Worm (Caenorhabditis elegans): ENCODE measurements around the gene C04A2.15.

The C04A2.15 gene

ce11 chrII:6823912-6824311 is 28.1 kb upstream of the C04A2.15 start:
- TF ChIP-seq elt-3 (tag; optimal IDR thresholded peaks at IDR 0.05) (no peak), elt-1 (tag; optimal IDR thresholded peaks at IDR 0.05) (peak; percentile 52), nhr-28 (tag; optimal IDR thresholded peaks at IDR 0.05) (no peak), hmg-11 (tag; optimal IDR thresholded peaks at IDR 0.05) (no peak), zag-1 (tag; optimal IDR thresholded peaks at IDR 0.05) (no peak), mdl-1 (tag; optimal IDR thresholded peaks at IDR 0.05) (peak; percentile 20), egl-27 (tag; optimal IDR thresholded peaks at IDR 0.05) (no peak), nhr-12 (tag; optimal IDR thresholded peaks at IDR 0.05) (no peak), pha-4 (tag; optimal IDR thresholded peaks at IDR 0.05) (no peak), nhr-11 (tag; optimal IDR thresholded peaks at IDR 0.05) (no peak), mml-1 (tag; optimal IDR thresholded peaks at IDR 0.05) (no peak), unc-62 (GFP tag; optimal IDR thresholded peaks at IDR 0.05) (peak; percentile 51), daf-12 (tag; optimal IDR thresholded peaks at IDR 0.05) (no peak), sea-2 (GFP tag; optimal IDR thresholded peaks at IDR 0.05) (no peak), ama-1 (optimal IDR thresholded peaks at IDR 0.05) (no peak), lin-15B (tag; optimal IDR thresholded peaks at IDR 0.05) (no peak), ceh-28 (tag; optimal IDR thresholded peaks at IDR 0.05) (no peak), nfya-1 (tag; optimal IDR thresholded peaks at IDR 0.05; ENCODE audit: insufficient read depth) (peak; percentile 48), snpc-4 (tag; optimal IDR thresholded peaks at IDR 0.05) (peak; percentile 33), nhr-23 (tag; optimal IDR thresholded peaks at IDR 0.05) (peak; percentile 40), lin-39 (tag; optimal IDR thresholded peaks at IDR 0.05) (peak; percentile 36), aly-2 (tag; optimal IDR thresholded peaks at IDR 0.05) (no peak), fos-1 (tag; optimal IDR thresholded peaks at IDR 0.05) (no peak), nhr-77 (tag; optimal IDR thresholded peaks at IDR 0.05) (no peak), nhr-237 (tag; optimal IDR thresholded peaks at IDR 0.05) (no peak), skn-1 (tag; optimal IDR thresholded peaks at IDR 0.05) (no peak), nhr-43 (tag; optimal IDR thresholded peaks at IDR 0.05; ENCODE audit: poor library complexity, severe bottlenecking) (no peak), eor-1 (tag; optimal IDR thresholded peaks at IDR 0.05) (no peak), lsy-12 (tag; optimal IDR thresholded peaks at IDR 0.05) (no peak), fkh-2 (tag; optimal IDR thresholded peaks at IDR 0.05) (no peak), ZK546.5 (tag; optimal IDR thresholded peaks at IDR 0.05) (no peak), ceh-16 (tag; optimal IDR thresholded peaks at IDR 0.05) (no peak), nhr-25 (tag; optimal IDR thresholded peaks at IDR 0.05) (peak; percentile 20), ceh-9 (tag; optimal IDR thresholded peaks at IDR 0.05) (no peak), pqm-1 (tag; optimal IDR thresholded peaks at IDR 0.05) (no peak)

- no peak for TF ChIP-seq skn-1 (tag; optimal IDR thresholded peaks at IDR 0.05)
- no peak for TF ChIP-seq nhr-67 (tag; optimal IDR thresholded peaks at IDR 0.05)
- no peak for TF ChIP-seq ceh-28 (tag; optimal IDR thresholded peaks at IDR 0.05)
- TF ChIP-seq ceh-82 (tag; optimal IDR thresholded peaks at IDR 0.05) = no peak
- TF ChIP-seq elt-1 (tag; optimal IDR thresholded peaks at IDR 0.05) = no peak
- TF ChIP-seq hmg-11 (tag; optimal IDR thresholded peaks at IDR 0.05) = no peak
- no peak for TF ChIP-seq eor-1 (tag; optimal IDR thresholded peaks at IDR 0.05)
- TF ChIP-seq pqm-1 (tag; optimal IDR thresholded peaks at IDR 0.05) = peak; percentile 79
- TF ChIP-seq ztf-11 (tag; optimal IDR thresholded peaks at IDR 0.05) = no peak
- TF ChIP-seq egl-5 (tag; optimal IDR thresholded peaks at IDR 0.05) = no peak
- peak; percentile 69 for TF ChIP-seq unc-62 (GFP tag; optimal IDR thresholded peaks at IDR 0.05)
- TF ChIP-seq egl-27 (tag; optimal IDR thresholded peaks at IDR 0.05) = no peak
- peak; percentile 87 for TF ChIP-seq elt-2 (tag; optimal IDR thresholded peaks at IDR 0.05)
- TF ChIP-seq pha-4 (tag; optimal IDR thresholded peaks at IDR 0.05) = no peak
- no peak for TF ChIP-seq ama-1 (optimal IDR thresholded peaks at IDR 0.05)
- TF ChIP-seq nhr-25 (tag; optimal IDR thresholded peaks at IDR 0.05) = peak; percentile 12
Measured at ce11 chrII:6824524-6824923, 27.5 kb upstream of the C04A2.15 start.

- TF ChIP-seq nhr-43 (tag; optimal IDR thresholded peaks at IDR 0.05; ENCODE audit: poor library complexity, severe bottlenecking) (peak; percentile 63), nhr-25 (tag; optimal IDR thresholded peaks at IDR 0.05) (peak; percentile 38), unc-62 (GFP tag; optimal IDR thresholded peaks at IDR 0.05) (peak; percentile 91), aly-2 (tag; optimal IDR thresholded peaks at IDR 0.05) (no peak), R02D3.7 (tag; optimal IDR thresholded peaks at IDR 0.05) (no peak), ceh-16 (tag; optimal IDR thresholded peaks at IDR 0.05) (no peak), lin-39 (tag; optimal IDR thresholded peaks at IDR 0.05) (peak; percentile 63), jun-1 (tag; optimal IDR thresholded peaks at IDR 0.05) (no peak), egl-5 (tag; optimal IDR thresholded peaks at IDR 0.05) (peak; percentile 45), ceh-9 (tag; optimal IDR thresholded peaks at IDR 0.05) (no peak), hmg-11 (tag; optimal IDR thresholded peaks at IDR 0.05) (no peak), unc-39 (tag; optimal IDR thresholded peaks at IDR 0.05) (no peak), nfya-1 (tag; optimal IDR thresholded peaks at IDR 0.05; ENCODE audit: insufficient read depth) (peak; percentile 27), nhr-23 (tag; optimal IDR thresholded peaks at IDR 0.05) (peak; percentile 53)
Measured at ce11 chrII:6825732-6826131, 26.3 kb upstream of the C04A2.15 start.

Data from whole organism, L3 larva.